Fruit fly (Drosophila melanogaster) whole organism, pupa: Measurements from ENCODE around the gene CG34179.

ENCODE experiments used
- CG10348 ChIP-seq: fragments of 200-800 bp; sonication (Bioruptor generic); IDR thresholded peaks from 2 replicates; pipeline ENCODE4 v1.3.6; 2022; ENCODE audit warnings: missing biosample characterization, missing genetic modification characterization
- CG12605 ChIP-seq: fragments of 200-800 bp; sonication (Bioruptor generic); IDR thresholded peaks from 2 replicates; pipeline ENCODE4 v1.3.6; 2022; ENCODE audit warnings: missing biosample characterization, missing genetic modification characterization
- CG13204 ChIP-seq: fragments of 200-800 bp; sonication (Bioruptor generic); optimal IDR thresholded peaks from 2 replicates; lab custom pipeline; 2018; ENCODE audit warnings: missing biosample characterization, mild to moderate bottlenecking, missing genetic modification characterization, moderate library complexity
- CG14655 ChIP-seq: fragments of 200-800 bp; sonication (Bioruptor generic); optimal IDR thresholded peaks from 3 replicates; lab custom pipeline; 2017; ENCODE audit warnings: mild to moderate bottlenecking, missing biosample characterization, missing genetic modification reagents, missing genetic modification characterization
- CG15710 ChIP-seq: fragments of 200-800 bp; sonication (Bioruptor generic); optimal IDR thresholded peaks from 2 replicates; lab custom pipeline; 2018; ENCODE audit warnings: missing biosample characterization, mild to moderate bottlenecking, missing genetic modification characterization, moderate library complexity
- CG17806 ChIP-seq: fragments of 200-800 bp; sonication (Bioruptor generic); optimal IDR thresholded peaks from 2 replicates; lab custom pipeline; 2018; ENCODE audit warnings: missing biosample characterization, mild to moderate bottlenecking, missing genetic modification characterization, moderate library complexity
- CG32121 ChIP-seq: fragments of 200-800 bp; sonication (Bioruptor generic); IDR thresholded peaks from 2 replicates; pipeline ENCODE4 v1.3.6; 2022; ENCODE audit warnings: missing biosample characterization, missing genetic modification characterization
- CG34367 ChIP-seq: fragments of 200-800 bp; sonication (Bioruptor generic); optimal IDR thresholded peaks from 2 replicates; lab custom pipeline; 2018; ENCODE audit warnings: missing biosample characterization, mild to moderate bottlenecking, missing genetic modification characterization
- CG4496 ChIP-seq: fragments of 200-800 bp; sonication (Bioruptor generic); IDR thresholded peaks from 3 replicates; pipeline ENCODE4 v1.3.6; 2022; ENCODE audit warnings: missing biosample characterization, missing genetic modification characterization
- CG8159 ChIP-seq: fragments of 200-800 bp; sonication (Bioruptor generic); optimal IDR thresholded peaks from 3 replicates; lab custom pipeline; 2018; ENCODE audit warnings: missing biosample characterization, mild to moderate bottlenecking, missing genetic modification characterization, moderate library complexity
- CG8301 ChIP-seq: fragments of 200-800 bp; sonication (Bioruptor generic); optimal IDR thresholded peaks from 2 replicates; lab custom pipeline; 2018; ENCODE audit warnings: missing biosample characterization, mild to moderate bottlenecking, missing genetic modification characterization
- CG9948 ChIP-seq: fragments of 200-800 bp; sonication (Bioruptor generic); optimal IDR thresholded peaks from 2 replicates; lab custom pipeline; 2018; ENCODE audit warnings: missing biosample characterization, mild to moderate bottlenecking, missing genetic modification characterization, moderate library complexity
- D1 ChIP-seq: fragments of 200-800 bp; sonication (Bioruptor generic); optimal IDR thresholded peaks from 2 replicates; lab custom pipeline; 2018; ENCODE audit warnings: missing biosample characterization, mild to moderate bottlenecking, missing genetic modification characterization, moderate library complexity
- EcR ChIP-seq: fragments of 200-800 bp; sonication (Bioruptor generic); optimal IDR thresholded peaks from 3 replicates; lab custom pipeline; 2019; ENCODE audit warnings: missing biosample characterization, missing genetic modification characterization, mild to moderate bottlenecking, moderate library complexity, missing genetic modification reagents
- Ets98B ChIP-seq: fragments of 200-800 bp; sonication (Bioruptor generic); IDR thresholded peaks from 2 replicates; pipeline ENCODE4 v1.3.6; 2022; ENCODE audit warnings: missing biosample characterization, missing genetic modification characterization
- Pif1A ChIP-seq: fragments of 200-800 bp; sonication (Bioruptor generic); optimal IDR thresholded peaks from 3 replicates; lab custom pipeline; 2016; ENCODE audit warnings: missing biosample characterization, missing genetic modification characterization
- Pif1B ChIP-seq: fragments of 200-800 bp; sonication (Bioruptor generic); optimal IDR thresholded peaks from 3 replicates; lab custom pipeline; 2016; ENCODE audit warnings: missing biosample characterization, missing genetic modification characterization
- Snoo ChIP-seq: fragments of 200-800 bp; sonication (Bioruptor generic); optimal IDR thresholded peaks from 3 replicates; lab custom pipeline; 2017; ENCODE audit warnings: missing biosample characterization, mild to moderate bottlenecking, missing genetic modification characterization, inconsistent platforms
- fd96Ca ChIP-seq: fragments of 200-800 bp; sonication (Bioruptor generic); IDR thresholded peaks from 3 replicates; pipeline ENCODE4 v1.3.6; 2022; ENCODE audit warnings: missing biosample characterization, missing genetic modification characterization
- gl ChIP-seq: fragments of 200-800 bp; sonication (Bioruptor generic); optimal IDR thresholded peaks from 2 replicates; lab custom pipeline; 2018; ENCODE audit warnings: missing biosample characterization, mild to moderate bottlenecking, missing genetic modification characterization
- rn ChIP-seq: fragments of 200-800 bp; sonication (Bioruptor generic); IDR thresholded peaks from 2 replicates; pipeline ENCODE4 v1.3.6; 2022; ENCODE audit warnings: missing biosample characterization, missing genetic modification characterization

CG34179 gene

DNA sequence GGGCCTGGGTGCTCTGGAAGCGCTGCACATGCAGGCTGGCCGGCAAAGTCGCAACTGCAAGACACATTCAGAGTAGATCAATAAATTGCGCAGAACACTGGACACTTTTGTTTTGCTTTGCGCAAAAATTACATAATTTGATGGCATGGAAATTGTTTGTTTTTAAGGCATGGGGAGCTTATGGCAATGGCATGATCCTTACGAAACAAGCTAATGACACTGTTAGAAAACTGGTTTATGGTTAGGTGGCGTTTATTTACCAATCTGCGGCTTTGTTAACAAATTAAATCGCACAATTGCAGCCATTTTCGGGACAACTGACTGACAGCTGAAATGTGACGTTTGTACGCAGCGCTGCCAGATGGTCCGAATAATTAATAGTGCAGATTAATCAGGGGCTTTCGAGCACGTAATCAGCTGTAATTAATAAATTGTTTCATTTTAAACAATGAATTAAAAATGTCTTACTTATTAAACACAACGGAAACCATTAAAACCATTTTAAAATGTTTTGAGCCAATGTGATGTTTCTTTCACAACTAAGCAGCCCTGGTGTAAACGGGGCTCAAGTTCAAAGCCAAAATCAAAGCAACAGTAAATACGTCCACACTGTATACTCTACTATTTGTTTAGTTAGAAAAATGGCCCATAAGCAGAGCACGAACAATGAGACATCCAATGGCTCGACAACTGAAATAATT is 14.0 kb upstream of the CG34179 start, which contains the start of the genes ND-51 and CG13994:
Gene ND-51 (minus strand): TSS at position 376 of the 701 bp plus-strand sequence.
Gene CG13994 (plus strand): TSS at position 608 of the 701 bp plus-strand sequence.
- TF ChIP-seq gl (tag; lab: Kevin White, UChicago) (peak; percentile 8), CG34367 (tag; lab: Kevin White, UChicago) (peak; percentile 45), CG32121 (GFP tag; lab: Robert Waterston, UW) (peak; percentile 78), CG9948 (tag; lab: Kevin White, UChicago) (peak; percentile 57), rn (peak; percentile 73), Snoo (tag; lab: Kevin White, UChicago) (peak; percentile 69), CG10348 (GFP tag; lab: Robert Waterston, UW) (no peak), Pif1B (GFP tag; lab: Kevin White, UChicago) (no peak), CG8301 (tag; lab: Kevin White, UChicago) (no peak), Ets98B (GFP tag; lab: Robert Waterston, UW) (peak; percentile 79), EcR (GFP tag; lab: Kevin White, UChicago) (peak; percentile 29), CG12605 (GFP tag; lab: Robert Waterston, UW) (peak; percentile 46), CG4496 (peak; percentile 86), CG17806 (tag; lab: Kevin White, UChicago) (peak; percentile 69), CG13204 (no peak), CG8159 (tag; lab: Kevin White, UChicago) (peak; percentile 74), D1 (tag; lab: Kevin White, UChicago) (no peak), fd96Ca (peak; percentile 88), Pif1A (GFP tag; lab: Kevin White, UChicago) (no peak), CG15710 (tag; lab: Kevin White, UChicago) (peak; percentile 61), CG14655 (GFP tag; lab: Kevin White, UChicago) (no peak)

DNA sequence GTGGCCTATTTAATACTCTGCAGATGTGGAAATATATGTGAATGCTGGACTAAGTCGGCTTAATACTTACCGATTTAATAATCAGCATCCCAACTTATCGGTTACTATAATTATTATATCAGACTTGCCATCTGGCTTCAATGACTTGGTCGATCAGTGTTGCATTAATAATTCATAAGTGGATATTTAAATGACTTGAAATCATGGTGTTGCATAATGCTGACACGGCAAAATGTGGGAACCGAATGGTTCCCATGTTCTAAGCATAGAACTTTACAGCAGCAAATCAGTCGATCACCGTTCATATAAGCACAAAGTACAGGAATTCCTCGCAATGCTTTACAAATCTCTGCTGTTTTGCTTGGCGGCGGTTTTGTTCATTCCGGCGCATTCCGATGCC is 11.7 kb upstream of the CG34179 start, which contains the start of gene CG34180:
Gene CG34180 (plus strand): TSS at position 301 of the 400 bp plus-strand sequence.
- TF ChIP-seq CG14655 (GFP tag; lab: Kevin White, UChicago) (no peak), Ets98B (GFP tag; lab: Robert Waterston, UW) (no peak), CG34367 (tag; lab: Kevin White, UChicago) (no peak), CG8159 (tag; lab: Kevin White, UChicago) (no peak), CG9948 (tag; lab: Kevin White, UChicago) (no peak)

DNA sequence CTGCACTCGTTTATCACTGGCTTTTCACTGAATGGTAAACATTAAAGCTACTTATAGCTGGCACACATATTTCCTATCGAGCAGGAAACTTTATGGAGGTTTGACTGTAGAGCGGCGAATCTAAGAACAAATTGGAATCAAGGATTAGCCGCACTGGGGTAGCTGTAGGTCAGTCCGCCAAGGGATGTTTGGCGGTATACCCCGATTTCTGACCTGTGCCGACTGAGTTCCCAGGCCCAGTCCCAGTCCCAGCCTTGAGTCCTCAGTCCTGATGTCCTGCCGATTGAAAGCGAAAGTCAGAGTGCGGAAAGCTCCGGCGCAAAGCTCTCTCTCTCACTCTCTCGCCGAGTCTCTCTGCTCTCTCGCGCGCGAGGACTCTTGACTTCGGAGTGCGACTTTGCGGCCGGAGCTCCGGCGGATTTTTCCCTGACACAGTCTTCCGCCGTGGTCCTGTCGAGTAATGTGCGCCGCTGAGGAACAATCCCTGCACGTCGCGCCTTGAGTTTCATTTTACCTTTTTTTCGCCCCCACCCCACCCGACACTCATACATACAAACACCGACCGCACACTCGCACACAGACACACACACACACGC is 5.5 kb upstream of the CG34179 start, which contains the start of gene CG13995:
Gene CG13995 (plus strand): TSS at position 429 of the 596 bp plus-strand sequence.
- no peak for TF ChIP-seq CG10348 (GFP tag; lab: Robert Waterston, UW)
- TF ChIP-seq gl (tag; lab: Kevin White, UChicago) = peak; percentile 26
- 0 out of 2 replicates have a peak, but pooled peaks have one; percentile 11 for TF ChIP-seq CG12605 (GFP tag; lab: Robert Waterston, UW)
- no peak for TF ChIP-seq CG34367 (tag; lab: Kevin White, UChicago)
- peak; percentile 9 for TF ChIP-seq CG13204
- no peak for TF ChIP-seq fd96Ca
- TF ChIP-seq CG32121 (GFP tag; lab: Robert Waterston, UW) = peak; percentile 19; the same call in 1 of the 2 replicates
- TF ChIP-seq CG4496 = 0 out of 3 replicates have a peak, but pooled peaks have one; percentile 42
- peak; percentile 28; the same call in 1 of the 2 replicates for TF ChIP-seq Ets98B (GFP tag; lab: Robert Waterston, UW)

DNA sequence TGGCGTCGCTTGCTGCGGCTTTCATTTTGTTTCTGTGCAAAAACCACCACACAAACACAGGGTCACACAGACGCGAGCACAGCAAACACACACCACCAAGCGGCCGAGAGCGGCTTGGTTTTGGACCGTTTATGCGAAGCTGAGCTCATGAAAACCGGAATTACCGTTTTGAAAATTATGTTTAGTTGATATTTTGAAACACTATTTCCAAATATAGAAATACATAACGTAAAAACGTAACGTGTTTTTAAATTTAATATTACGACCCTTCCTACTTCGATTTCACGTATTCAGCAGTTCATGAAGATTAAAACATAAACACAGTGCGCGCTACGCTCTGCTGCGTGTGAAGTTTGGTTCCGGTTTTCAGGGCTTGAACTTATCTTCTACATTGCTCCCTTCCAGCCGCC is 2.7 kb upstream of the CG34179 start:
- TF ChIP-seq CG10348 (GFP tag; lab: Robert Waterston, UW) = no peak
- peak; percentile 90 for TF ChIP-seq CG9948 (tag; lab: Kevin White, UChicago)
- peak; percentile 94 for TF ChIP-seq CG15710 (tag; lab: Kevin White, UChicago)
- TF ChIP-seq rn = peak; percentile 65; the same call in 1 of the 2 replicates
- TF ChIP-seq CG13204 = peak; percentile 93
- TF ChIP-seq gl (tag; lab: Kevin White, UChicago) = peak; percentile 93
- peak; percentile 93 for TF ChIP-seq CG14655 (GFP tag; lab: Kevin White, UChicago)
- TF ChIP-seq CG34367 (tag; lab: Kevin White, UChicago) = peak; percentile 94
- TF ChIP-seq CG4496 = peak; percentile 96
- TF ChIP-seq CG8159 (tag; lab: Kevin White, UChicago) = peak; percentile 94
- TF ChIP-seq Pif1B (GFP tag; lab: Kevin White, UChicago) = peak; percentile 96
- peak; percentile 93 for TF ChIP-seq CG17806 (tag; lab: Kevin White, UChicago)
- peak; percentile 94 for TF ChIP-seq fd96Ca
- peak; percentile 97 for TF ChIP-seq CG12605 (GFP tag; lab: Robert Waterston, UW)
- peak; percentile 95 for TF ChIP-seq CG32121 (GFP tag; lab: Robert Waterston, UW)
- no peak for TF ChIP-seq D1 (tag; lab: Kevin White, UChicago)
- peak; percentile 97 for TF ChIP-seq CG8301 (tag; lab: Kevin White, UChicago)
- peak; percentile 97 for TF ChIP-seq Ets98B (GFP tag; lab: Robert Waterston, UW)
- TF ChIP-seq EcR (GFP tag; lab: Kevin White, UChicago) = peak; percentile 72
- peak; percentile 98 for TF ChIP-seq Pif1A (GFP tag; lab: Kevin White, UChicago)
- TF ChIP-seq Snoo (tag; lab: Kevin White, UChicago) = peak; percentile 96

DNA sequence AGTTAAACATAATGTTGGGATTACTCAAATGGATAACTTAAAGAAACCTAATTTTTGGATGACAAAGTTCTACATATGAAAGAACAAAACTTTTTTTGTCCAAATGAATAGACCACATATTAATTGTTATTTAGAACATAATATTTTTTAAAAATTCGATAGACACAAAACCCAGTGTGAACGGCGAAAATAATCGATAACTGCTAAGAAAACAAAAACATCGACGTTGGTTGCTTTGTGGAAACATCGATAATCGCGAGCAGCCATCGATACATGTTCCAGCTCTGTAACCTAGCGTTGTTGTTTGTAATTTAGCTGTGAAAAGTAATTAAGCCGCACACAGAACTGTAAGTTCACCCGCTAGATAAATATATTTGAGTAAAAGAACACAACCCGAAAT is 2.1 kb upstream of the CG34179 start, which contains the start of gene CG9135:
Gene CG9135 (plus strand): TSS at position 226 of the 400 bp plus-strand sequence.
- peak; percentile 8; the same call in 1 of the 3 replicates for TF ChIP-seq CG4496
- TF ChIP-seq fd96Ca = no peak
- TF ChIP-seq, all 21 proteins: peak for 1
